Fruit fly (Drosophila melanogaster) whole organism, wandering third instar larva: ENCODE measurements around the gene dlp.

ENCODE experiments used
- CG9705 ChIP-seq: fragments of 200-800 bp; sonication (Bioruptor generic); optimal IDR thresholded peaks from 2 replicates; lab custom pipeline; 2018; ENCODE audit warnings: missing biosample characterization, mild to moderate bottlenecking, missing genetic modification characterization
- Dfd ChIP-seq: fragments of >200 bp; optimal IDR thresholded peaks from 2 replicates; lab custom pipeline; 2017; ENCODE audit warnings: missing biosample characterization, missing genetic modification characterization
- GATAd ChIP-seq: sonication (Bioruptor generic); optimal IDR thresholded peaks from 2 replicates; lab custom pipeline; 2016; ENCODE audit warnings: missing biosample characterization, missing genetic modification characterization
- HLH106 ChIP-seq: fragments of 200-800 bp; optimal IDR thresholded peaks from 3 replicates; lab custom pipeline; 2019; ENCODE audit warnings: missing biosample characterization, mild to moderate bottlenecking, missing genetic modification characterization, moderate library complexity
- Hnf4 ChIP-seq: fragments of 200-800 bp; sonication (Bioruptor generic); optimal IDR thresholded peaks from 2 replicates; lab custom pipeline; 2016; ENCODE audit warnings: missing biosample characterization, mild to moderate bottlenecking, missing genetic modification characterization
- Hr78 ChIP-seq: fragments of >200 bp; optimal IDR thresholded peaks from 2 replicates; lab custom pipeline; 2017; ENCODE audit warnings: missing biosample characterization, missing genetic modification characterization
- Hr83 ChIP-seq: fragments of 200-300 bp; sonication (Bioruptor generic); optimal IDR thresholded peaks from 2 replicates; lab custom pipeline; 2016; ENCODE audit warnings: missing biosample characterization, mild to moderate bottlenecking, missing genetic modification characterization, moderate library complexity; ENCODE audit not compliant: poor library complexity, severe bottlenecking
- Mio ChIP-seq: sonication (Bioruptor generic); optimal IDR thresholded peaks from 2 replicates; lab custom pipeline; 2016; ENCODE audit warnings: missing biosample characterization, missing genetic modification characterization
- N ChIP-seq: fragments of >200 bp; optimal IDR thresholded peaks from 2 replicates; lab custom pipeline; 2018; ENCODE audit warnings: missing biosample characterization, missing external identifiers, missing genetic modification characterization
- OdsH ChIP-seq: fragments of 200-800 bp; sonication (Bioruptor generic); optimal IDR thresholded peaks from 2 replicates; lab custom pipeline; 2016; ENCODE audit warnings: missing biosample characterization, mild to moderate bottlenecking, missing genetic modification characterization
- Rel ChIP-seq, 2 experiments: fragments of 200-800 bp; sonication (Bioruptor generic) in 1 of 2; optimal IDR thresholded peaks; 2 replicates in 1 of 2; 3 replicates in 1 of 2; lab custom pipeline; 2016 to 2019; ENCODE audit warnings: mild to moderate bottlenecking in 2 of 2, missing biosample characterization in 2 of 2, missing genetic modification characterization in 2 of 2, moderate library complexity in 1 of 2
- Sp1 ChIP-seq: fragments of 200-800 bp; sonication (Bioruptor generic); optimal IDR thresholded peaks from 3 replicates; lab custom pipeline; 2019; ENCODE audit warnings: missing biosample characterization, mild to moderate bottlenecking, missing genetic modification characterization, moderate library complexity
- br ChIP-seq: fragments of 200-800 bp; sonication (Bioruptor generic); optimal IDR thresholded peaks from 2 replicates; lab custom pipeline; 2016; ENCODE audit warnings: missing biosample characterization, missing genetic modification characterization
- brk ChIP-seq: fragments of 200-800 bp; sonication (Bioruptor generic); optimal IDR thresholded peaks from 2 replicates; lab custom pipeline; 2016; ENCODE audit warnings: missing biosample characterization, mild to moderate bottlenecking, missing genetic modification characterization
- dl ChIP-seq, 2 experiments: fragments of 175-275, 200-275 bp in 1 of 2; fragments of 200-275 bp in 1 of 2; sonication (Bioruptor generic); optimal IDR thresholded peaks; lab custom pipeline; 2018; ENCODE audit warnings: mild to moderate bottlenecking in 2 of 2, missing biosample characterization in 2 of 2, missing genetic modification characterization in 2 of 2, moderate library complexity in 2 of 2; ENCODE audit not compliant: partially characterized antibody in 2 of 2, insufficient read depth in 1 of 2
- dmrt93B ChIP-seq: fragments of 200-800 bp; sonication (Bioruptor generic); optimal IDR thresholded peaks from 2 replicates; lab custom pipeline; 2018; ENCODE audit warnings: missing biosample characterization, mild to moderate bottlenecking, missing genetic modification characterization
- dsf ChIP-seq: sonication (Bioruptor generic); optimal IDR thresholded peaks from 2 replicates; lab custom pipeline; 2016; ENCODE audit warnings: missing biosample characterization, missing genetic modification characterization, borderline replicate concordance
- ey ChIP-seq: fragments of 200-800 bp; sonication (Bioruptor generic); optimal IDR thresholded peaks from 2 replicates; lab custom pipeline; 2016; ENCODE audit warnings: missing biosample characterization, missing genetic modification characterization
- foxo ChIP-seq, 2 experiments: fragments of 200-800 bp; sonication (Bioruptor generic); optimal IDR thresholded peaks; 2 replicates in 1 of 2; 3 replicates in 1 of 2; lab custom pipeline; 2016 to 2017; ENCODE audit warnings: missing biosample characterization in 2 of 2, missing genetic modification characterization in 2 of 2
- fru ChIP-seq: fragments of 200-800 bp; sonication (Bioruptor generic); optimal IDR thresholded peaks from 3 replicates; lab custom pipeline; 2016; ENCODE audit warnings: missing biosample characterization, mild to moderate bottlenecking, missing genetic modification characterization
- h ChIP-seq: fragments of 200-800 bp; sonication (Bioruptor generic); optimal IDR thresholded peaks from 3 replicates; lab custom pipeline; 2016; ENCODE audit warnings: missing biosample characterization, mild to moderate bottlenecking, missing genetic modification characterization
- jim ChIP-seq: fragments of 175-275, 200-325 bp; sonication (Bioruptor generic); optimal IDR thresholded peaks from 2 replicates; lab custom pipeline; 2016; ENCODE audit warnings: missing biosample characterization, mild to moderate bottlenecking, missing genetic modification characterization
- psq ChIP-seq: fragments of 200-800 bp; sonication (Bioruptor generic); optimal IDR thresholded peaks from 3 replicates; lab custom pipeline; 2017; ENCODE audit warnings: missing biosample characterization, mild to moderate bottlenecking, missing genetic modification characterization, moderate library complexity
- rgr ChIP-seq: fragments of 200-800 bp; sonication (Bioruptor generic); optimal IDR thresholded peaks from 3 replicates; lab custom pipeline; 2016; ENCODE audit warnings: missing biosample characterization, mild to moderate bottlenecking, missing genetic modification characterization
- sage ChIP-seq: fragments of 200-800 bp; sonication (Bioruptor generic); optimal IDR thresholded peaks from 2 replicates; lab custom pipeline; 2016; ENCODE audit warnings: missing biosample characterization, mild to moderate bottlenecking, missing genetic modification characterization
- sv ChIP-seq: fragments of 200-800 bp; sonication (Bioruptor generic); optimal IDR thresholded peaks from 3 replicates; lab custom pipeline; 2016; ENCODE audit warnings: missing biosample characterization, missing genetic modification characterization
- tai ChIP-seq: sonication (Bioruptor generic); optimal IDR thresholded peaks from 2 replicates; lab custom pipeline; 2016; ENCODE audit warnings: missing biosample characterization, missing genetic modification characterization
- usp ChIP-seq: fragments of >200 bp; optimal IDR thresholded peaks from 2 replicates; lab custom pipeline; 2017; ENCODE audit warnings: missing biosample characterization, missing genetic modification characterization
- woc ChIP-seq: sonication (Bioruptor generic); optimal IDR thresholded peaks from 2 replicates; lab custom pipeline; 2016; ENCODE audit warnings: missing biosample characterization, mild to moderate bottlenecking, missing genetic modification characterization

dlp gene

DNA sequence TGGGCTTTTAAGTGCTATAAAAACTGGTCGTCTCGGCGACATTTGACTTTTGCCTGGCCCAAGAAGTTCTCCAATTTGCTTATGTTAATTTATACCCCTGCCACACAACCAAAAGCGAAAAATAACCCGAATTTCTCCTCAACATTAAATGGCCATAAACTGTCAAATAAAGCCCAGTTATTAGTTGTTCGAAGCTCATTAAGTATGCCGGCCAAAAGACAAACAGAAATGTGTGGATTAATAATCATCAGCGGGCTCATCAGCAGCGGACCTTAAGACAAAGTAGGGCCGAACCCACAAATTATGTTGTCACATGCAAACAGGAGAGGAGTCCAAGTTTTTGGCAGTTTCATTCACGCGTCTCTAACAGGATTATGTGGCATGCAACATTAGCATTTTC is 22.8 kb downstream of the dlp start:
- no peak for TF ChIP-seq dmrt93B (GFP tag; lab: Kevin White, UChicago)
- TF ChIP-seq dsf (GFP tag; lab: Kevin White, UChicago), result no peak
- no peak for TF ChIP-seq Hr83
- TF ChIP-seq tai (GFP tag; lab: Kevin White, UChicago), result no peak
- TF ChIP-seq usp (GFP tag; lab: Kevin White, UChicago), result no peak
- no peak for TF ChIP-seq foxo (GFP tag; optimal IDR thresholded peaks at IDR 0.05; lab: Kevin White, UChicago)
- TF ChIP-seq Mio, result no peak

DNA sequence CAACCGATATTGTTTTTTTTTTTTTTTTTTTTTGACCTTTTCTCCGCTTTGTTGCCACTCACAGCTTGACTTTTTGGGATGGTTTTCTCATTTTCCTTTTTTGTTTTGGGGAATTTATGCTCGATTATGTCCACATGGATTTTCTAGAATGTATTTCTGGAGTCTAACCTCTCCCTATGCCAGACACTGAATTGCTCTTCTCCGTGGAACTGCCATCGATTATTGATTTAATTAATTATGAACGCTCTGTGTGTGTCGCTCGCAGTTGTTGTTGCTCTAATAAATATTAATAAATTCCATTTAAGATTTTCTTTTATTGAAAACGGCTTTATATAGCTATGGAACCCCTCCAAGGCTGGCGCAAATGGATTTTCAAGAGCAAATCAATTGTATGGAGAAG is 23.3 kb downstream of the dlp start:
- no peak for TF ChIP-seq dsf (GFP tag; lab: Kevin White, UChicago)

- TF ChIP-seq fru (GFP tag; lab: Kevin White, UChicago), result no peak
- TF ChIP-seq h (GFP tag; lab: Kevin White, UChicago), result peak; percentile 18
- TF ChIP-seq Sp1 (GFP tag; lab: Kevin White, UChicago), result no peak
- peak; percentile 3 for TF ChIP-seq rgr (GFP tag; lab: Kevin White, UChicago)
- peak; percentile 1 for TF ChIP-seq br
- TF ChIP-seq, all 38 proteins: peak for 3
Observed at dm6 chr3L:14657485-14658054, 25.2 kb downstream of the dlp start.

DNA sequence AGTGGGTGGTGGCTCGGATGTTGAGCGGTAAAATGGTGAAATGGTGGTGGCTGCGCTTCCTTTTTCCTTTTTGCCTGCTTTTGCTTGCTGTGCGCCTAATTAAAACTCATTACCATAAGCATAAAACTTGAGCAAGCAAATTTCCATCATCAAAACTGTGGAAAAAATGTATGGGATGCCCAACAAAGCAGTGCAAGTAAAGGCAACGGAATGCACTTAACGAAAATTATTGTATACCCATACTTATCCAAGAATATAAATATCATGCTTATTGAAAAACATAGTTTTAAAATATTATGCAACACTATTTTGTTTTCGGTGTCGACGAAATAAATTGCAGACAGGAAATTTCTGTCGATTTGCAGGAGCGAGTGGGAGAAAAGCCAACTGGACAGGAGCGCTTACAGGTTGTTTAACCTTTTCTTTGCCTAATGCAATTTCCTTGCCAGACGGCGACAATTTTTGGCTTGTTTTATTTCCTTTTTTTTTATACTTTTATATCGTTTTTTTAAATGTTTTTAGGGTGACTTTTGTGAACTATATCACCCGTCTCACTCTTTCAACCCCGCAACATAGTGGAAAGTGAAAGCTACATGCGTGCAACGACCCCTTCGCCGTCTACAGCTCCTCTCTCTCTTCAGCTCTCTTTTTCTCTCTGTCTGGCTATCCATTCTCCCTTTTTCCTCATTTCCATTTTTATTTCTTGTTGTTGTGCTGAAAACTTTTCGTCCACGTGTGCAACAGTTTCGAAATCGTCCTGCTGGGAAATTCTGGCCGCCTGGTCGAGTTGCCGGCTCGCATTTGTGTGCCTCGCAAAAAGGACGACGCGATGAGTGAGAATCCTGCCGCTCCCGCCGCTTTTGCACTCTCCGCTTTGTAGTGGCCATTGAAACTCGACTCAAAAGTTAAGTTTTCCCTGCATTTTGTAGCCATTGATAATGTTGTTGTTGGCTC is 27.8 kb downstream of the dlp start:
- no peak for TF ChIP-seq dsf (GFP tag; lab: Kevin White, UChicago)
- TF ChIP-seq Hnf4, result no peak
- no peak for TF ChIP-seq Hr78 (GFP tag; lab: Kevin White, UChicago)

dm6 chr3L:14661567-14662258 is 29.3 kb downstream of the dlp start:
- peak in 1 of 2 experiments; percentile 51 for TF ChIP-seq foxo (GFP tag; optimal IDR thresholded peaks at IDR 0.05; lab: Kevin White, UChicago)
- TF ChIP-seq sv, result peak; percentile 46
- peak; percentile 35 for TF ChIP-seq br
- TF ChIP-seq dl (GFP tag; optimal IDR thresholded peaks at IDR 0.05; lab: Kevin White, UChicago; ENCODE audit: insufficient read depth in 1 of 2, partially characterized antibody in 2 of 2), result no peak
- peak; percentile 44 for TF ChIP-seq Sp1 (GFP tag; lab: Kevin White, UChicago)
- TF ChIP-seq h (GFP tag; lab: Kevin White, UChicago), result peak; percentile 55
- TF ChIP-seq dmrt93B (GFP tag; lab: Kevin White, UChicago), result peak; percentile 1
- no peak for TF ChIP-seq CG9705 (GFP tag; lab: Kevin White, UChicago)
- TF ChIP-seq jim (GFP tag; lab: Kevin White, UChicago), result no peak
- TF ChIP-seq Hnf4, result peak; percentile 36
- TF ChIP-seq HLH106 (tag; lab: Kevin White, UChicago), result peak; percentile 3
- peak; percentile 16 for TF ChIP-seq brk
- peak; percentile 13 for TF ChIP-seq woc (GFP tag; lab: Kevin White, UChicago)
- peak; percentile 68 for TF ChIP-seq fru (GFP tag; lab: Kevin White, UChicago)
- TF ChIP-seq ey, result peak; percentile 10
- TF ChIP-seq rgr (GFP tag; lab: Kevin White, UChicago), result peak; percentile 26
- TF ChIP-seq psq (GFP tag; lab: Kevin White, UChicago), result peak; percentile 6
- TF ChIP-seq Dfd, result no peak
- TF ChIP-seq OdsH, result peak; percentile 45

DNA sequence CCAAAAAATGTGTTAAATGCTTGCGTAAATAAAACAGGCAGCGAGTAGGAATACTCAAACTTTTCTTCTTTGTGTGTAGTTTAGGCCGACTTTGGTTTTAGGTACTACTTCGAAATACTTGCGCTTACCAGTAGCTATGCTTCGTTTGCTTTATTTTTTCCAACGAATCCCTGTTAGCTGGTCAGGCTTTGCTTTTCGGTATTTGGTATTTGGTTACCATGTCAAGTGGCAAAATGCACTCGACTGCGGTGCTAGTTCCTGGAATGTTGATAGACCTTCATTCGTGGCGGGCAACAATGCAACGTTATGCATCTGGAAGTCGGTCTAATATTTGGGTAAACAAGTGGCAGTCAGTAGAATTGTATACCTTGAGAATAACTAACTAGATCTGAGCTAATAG is 31.3 kb downstream of the dlp start:
- TF ChIP-seq dsf (GFP tag; lab: Kevin White, UChicago), result no peak
- TF ChIP-seq sage, result no peak
- TF ChIP-seq Rel (GFP tag; optimal IDR thresholded peaks at IDR 0.05; lab: Kevin White, UChicago), result no peak
- no peak for TF ChIP-seq Rel (tag; optimal IDR thresholded peaks at IDR 0.05; lab: Kevin White, UChicago)
- no peak for TF ChIP-seq Sp1 (GFP tag; lab: Kevin White, UChicago)
- TF ChIP-seq Hnf4, result no peak
- TF ChIP-seq Dfd, result no peak
- no peak for TF ChIP-seq OdsH
- TF ChIP-seq N, result no peak
- TF ChIP-seq rgr (GFP tag; lab: Kevin White, UChicago), result no peak
- TF ChIP-seq GATAd (GFP tag; lab: Kevin White, UChicago), result no peak
- TF ChIP-seq h (GFP tag; lab: Kevin White, UChicago), result no peak
- no peak for TF ChIP-seq br
- TF ChIP-seq dl (GFP tag; optimal IDR thresholded peaks at IDR 0.05; lab: Kevin White, UChicago; ENCODE audit: insufficient read depth in 1 of 2, partially characterized antibody in 2 of 2), result no peak
- TF ChIP-seq ey, result no peak
- TF ChIP-seq Hr78 (GFP tag; lab: Kevin White, UChicago), result no peak
